Worm (Caenorhabditis elegans): ENCODE data around the gene C07H4.1.

ce11 chrII:9113759-9114158, 20.3 kb upstream of the C07H4.1 start:
- no peak for TF ChIP-seq him-1 (tag; optimal IDR thresholded peaks at IDR 0.05)
- no peak for TF ChIP-seq W03F9.2 (tag; optimal IDR thresholded peaks at IDR 0.05)
- no peak for TF ChIP-seq dao-5 (tag; optimal IDR thresholded peaks at IDR 0.05)

Data from whole organism, L4/young adult.